Worm (Caenorhabditis elegans) whole organism, L1 larva: ENCODE data around the gene hil-2.

ENCODE experiments used
- aly-2 ChIP-seq: fragments of 150-350 bp; optimal IDR thresholded peaks from 2 replicates; lab custom pipeline; 2014; ENCODE audit warnings: missing biosample characterization, missing genetic modification characterization
- elt-2 ChIP-seq: sonication (generic microtip); optimal IDR thresholded peaks from 2 replicates; lab custom pipeline; 2016; ENCODE audit warnings: missing genetic modification characterization, mild to moderate bottlenecking, inconsistent platforms, missing compliant biosample characterization, missing genetic modification reagents

DNA sequence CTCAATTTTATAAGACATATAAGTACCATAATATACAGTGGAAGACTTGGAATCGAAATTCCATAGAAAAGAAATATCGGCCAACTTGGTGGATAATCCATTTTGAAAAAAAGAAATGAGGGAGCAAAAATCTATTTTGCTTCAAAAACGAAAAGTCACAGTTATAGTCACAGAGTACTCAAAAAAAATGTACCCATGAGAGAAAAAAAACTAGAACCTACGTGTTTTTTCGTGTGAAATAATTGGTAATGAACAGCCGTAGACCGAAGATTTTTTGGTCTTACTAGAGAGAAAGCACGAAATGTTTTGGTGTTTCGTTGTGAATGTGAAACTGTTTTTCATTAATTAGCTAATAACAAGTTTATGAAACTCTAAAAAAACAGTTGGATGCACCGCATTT is 24.7 kb upstream of the hil-2 start, which contains the start of gene srv-30:
- TF ChIP-seq aly-2 (tag; lab: Kevin White, UChicago), result no peak
- TF ChIP-seq elt-2 (tag; lab: Kevin White, UChicago), result no peak
